Fruit fly (Drosophila melanogaster) S2 (cell line): Measurements from ENCODE around the gene lwr.

Experiments
- CG8478 ChIP-seq: fragments of >200 bp; optimal IDR thresholded peaks from 2 replicates; lab custom pipeline; 2018
- CTCF ChIP-seq, 2 experiments: fragments of >200 bp; optimal IDR thresholded peaks; 2 replicates each; lab custom pipeline; 2018

The lwr gene

DNA sequence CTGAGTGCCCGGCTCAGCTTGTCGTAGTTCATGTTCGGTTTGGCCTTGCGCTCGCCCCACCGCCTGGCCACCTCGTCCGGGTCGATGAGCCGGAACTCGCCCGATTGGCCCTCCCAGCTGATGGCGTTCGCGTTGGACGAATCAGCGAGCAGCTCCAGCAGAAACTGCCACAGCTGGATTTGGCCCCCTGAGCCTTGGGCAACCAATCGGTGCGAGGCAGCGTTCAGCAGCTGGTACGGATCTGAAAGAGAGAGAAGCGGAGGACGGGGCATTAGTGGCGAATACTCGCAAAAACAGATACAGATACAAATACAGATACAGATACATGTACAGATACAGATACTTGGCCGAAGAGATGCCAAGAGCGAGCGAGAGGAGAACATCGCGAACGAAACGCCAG lies 5.6 kb upstream of the lwr start:
- TF ChIP-seq CG8478 (lab: Kevin White, UChicago) (no peak), CTCF (optimal IDR thresholded peaks at IDR 0.05; lab: Kevin White, UChicago) (no peak)

DNA sequence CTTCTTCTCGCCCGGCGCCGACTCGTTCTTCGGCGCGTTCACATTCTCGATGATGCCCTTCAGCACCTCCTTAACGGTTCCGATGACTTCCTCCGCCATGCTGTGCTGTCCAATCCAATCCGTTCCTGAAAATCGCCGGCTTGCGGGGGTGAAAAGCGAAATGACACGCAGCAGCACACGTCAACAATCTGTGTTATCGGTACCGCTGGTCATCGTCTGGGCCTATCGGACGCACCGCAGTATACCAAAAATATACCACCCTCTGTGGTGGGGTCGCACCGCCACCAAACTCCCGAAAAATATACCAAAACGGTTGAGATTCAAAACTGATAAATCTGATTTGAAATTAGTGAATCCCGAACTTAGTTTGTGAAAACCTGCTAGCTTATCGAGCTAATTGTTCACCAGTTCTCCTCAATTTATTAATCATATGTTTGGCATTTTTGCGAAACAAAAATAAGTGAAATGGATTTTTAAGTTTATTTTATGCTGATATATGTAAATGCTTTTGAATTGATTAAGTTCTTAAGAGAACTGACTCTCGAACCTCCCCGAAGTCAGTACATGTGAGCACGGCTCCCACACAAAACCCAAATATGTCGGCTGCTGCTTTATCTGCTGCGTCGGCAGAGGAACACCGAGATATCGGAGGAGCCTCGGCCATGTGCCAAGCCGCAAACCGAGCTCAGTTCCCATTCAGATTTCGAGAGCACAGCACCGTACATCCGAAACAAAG lies 2.2 kb upstream of the lwr start, which contains the start of the genes Spp and nAChRbeta3:
TSS of gene Spp (minus strand) at position 210 of the 736 bp plus-strand sequence.
TSS of gene nAChRbeta3 (plus strand) at position 686 of the 736 bp plus-strand sequence.
- TF ChIP-seq CTCF (optimal IDR thresholded peaks at IDR 0.05; lab: Kevin White, UChicago) (peak in 1 of 2 experiments; percentile 24), CG8478 (lab: Kevin White, UChicago) (no peak)

DNA sequence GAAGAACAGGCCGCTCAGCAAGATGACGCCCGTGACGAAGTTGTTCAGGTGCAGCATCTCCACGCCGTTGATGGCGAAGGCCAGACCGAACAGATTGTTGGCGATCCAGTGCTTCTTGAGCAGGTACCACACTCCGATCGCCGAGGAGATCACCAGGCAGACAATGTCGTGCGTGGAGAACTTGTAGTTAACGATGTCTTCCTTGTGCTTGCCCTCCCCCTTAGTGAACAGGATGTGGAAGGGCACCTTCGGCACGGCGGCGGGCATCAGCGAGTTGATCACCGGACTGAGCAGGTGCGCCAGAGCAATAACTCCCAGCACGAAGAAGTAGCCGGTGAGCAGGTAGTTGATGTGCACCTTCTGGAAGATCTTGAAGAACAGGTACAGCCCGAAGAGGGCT lies 1.4 kb upstream of the lwr start:
- no peak for TF ChIP-seq CTCF (optimal IDR thresholded peaks at IDR 0.05; lab: Kevin White, UChicago)
- TF ChIP-seq CG8478 (lab: Kevin White, UChicago), result no peak

DNA sequence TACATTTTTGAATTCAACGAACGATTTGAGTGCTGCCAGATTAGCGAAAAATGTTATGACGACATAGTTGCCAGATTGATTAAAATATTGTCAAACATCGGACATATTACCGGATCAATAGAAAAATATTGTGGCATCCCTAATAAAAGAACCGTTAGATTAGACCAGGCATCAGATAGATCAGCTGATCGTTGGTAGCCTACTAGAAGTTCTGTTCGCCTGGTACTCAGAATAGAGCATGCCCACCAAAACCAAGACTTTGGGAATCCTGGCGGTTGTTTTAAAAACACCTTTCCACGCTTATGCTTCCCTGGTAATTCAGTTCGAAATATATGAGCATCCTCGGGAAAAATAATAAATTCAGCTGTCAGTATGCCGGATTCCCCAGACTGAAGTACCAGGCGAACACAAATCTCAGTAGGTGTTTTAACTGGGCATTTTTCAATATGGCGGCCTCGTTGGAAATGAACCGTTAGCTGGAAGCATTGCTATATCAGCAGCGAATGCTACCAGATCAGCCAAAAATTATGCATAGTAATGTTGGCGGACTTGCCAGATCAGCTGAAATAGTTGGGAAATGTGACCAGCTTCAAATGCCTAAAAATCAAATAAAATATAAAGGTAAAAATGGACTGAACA lies 1.7 kb downstream of the lwr start:
- TF ChIP-seq CTCF (optimal IDR thresholded peaks at IDR 0.05; lab: Kevin White, UChicago) (peak; percentile 54 to 61), CG8478 (lab: Kevin White, UChicago) (no peak)

DNA sequence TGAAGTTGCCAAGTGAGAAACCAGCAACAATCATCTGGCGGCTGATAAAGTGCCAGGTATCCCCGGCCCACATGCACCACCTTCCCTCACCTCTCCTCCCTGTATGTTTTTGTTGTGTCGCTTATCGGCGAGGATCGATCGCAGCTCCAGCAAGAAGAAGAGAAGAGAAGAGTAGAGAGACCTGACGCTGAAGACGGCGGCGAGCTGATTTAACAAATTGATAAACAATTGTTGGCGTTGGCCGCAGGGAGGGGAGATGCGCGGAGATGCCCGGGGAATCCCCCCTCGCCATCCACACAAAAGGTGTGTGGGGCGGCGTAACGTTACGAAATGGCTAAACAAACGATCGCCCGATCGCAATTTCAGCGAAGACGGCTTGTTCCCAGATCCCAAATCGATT lies 8.6 kb downstream of the lwr start:
- no peak for TF ChIP-seq CG8478 (lab: Kevin White, UChicago)
- no peak for TF ChIP-seq CTCF (optimal IDR thresholded peaks at IDR 0.05; lab: Kevin White, UChicago)

DNA sequence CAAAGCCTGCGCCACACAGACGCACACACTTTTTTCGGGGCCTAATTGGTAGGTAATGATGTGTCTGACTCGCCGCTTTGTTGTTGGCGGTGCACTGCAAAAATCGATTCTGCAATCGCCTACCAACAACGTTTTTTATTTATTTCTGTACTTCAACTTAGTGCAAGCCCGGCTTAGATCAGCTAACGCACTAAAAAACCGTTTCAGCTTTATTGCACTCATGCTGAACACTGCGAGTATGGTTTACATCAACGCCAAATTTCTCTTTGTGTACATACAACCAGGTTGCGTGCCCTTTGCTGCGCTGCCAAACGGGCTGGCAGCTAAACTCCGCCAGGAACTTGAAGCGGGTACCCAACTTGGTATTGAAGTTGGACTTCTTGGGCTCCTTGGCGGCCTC lies 12.1 kb downstream of the lwr start:
- TF ChIP-seq CTCF (optimal IDR thresholded peaks at IDR 0.05; lab: Kevin White, UChicago) (no peak), CG8478 (lab: Kevin White, UChicago) (no peak)

DNA sequence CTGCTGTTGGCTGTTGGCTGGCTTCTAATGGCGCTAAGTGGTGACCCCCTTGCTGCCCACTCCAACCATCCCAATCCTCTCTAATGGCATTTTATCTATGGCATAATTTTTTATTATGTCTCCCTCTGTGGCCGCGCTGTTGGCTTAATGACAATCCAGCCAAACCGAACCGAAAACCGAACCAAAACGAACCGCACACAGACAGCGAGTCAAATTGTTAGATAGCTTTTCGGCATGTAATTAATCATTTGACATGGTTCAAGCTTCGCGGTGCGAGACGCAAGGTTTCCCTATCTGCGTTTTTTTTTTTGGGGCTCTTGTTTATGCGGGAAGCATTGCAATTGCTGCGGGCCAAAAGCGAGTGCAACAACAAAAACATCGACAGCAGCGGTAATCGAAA lies 14.7 kb downstream of the lwr start:
- no peak for TF ChIP-seq CG8478 (lab: Kevin White, UChicago)
- no peak for TF ChIP-seq CTCF (optimal IDR thresholded peaks at IDR 0.05; lab: Kevin White, UChicago)

DNA sequence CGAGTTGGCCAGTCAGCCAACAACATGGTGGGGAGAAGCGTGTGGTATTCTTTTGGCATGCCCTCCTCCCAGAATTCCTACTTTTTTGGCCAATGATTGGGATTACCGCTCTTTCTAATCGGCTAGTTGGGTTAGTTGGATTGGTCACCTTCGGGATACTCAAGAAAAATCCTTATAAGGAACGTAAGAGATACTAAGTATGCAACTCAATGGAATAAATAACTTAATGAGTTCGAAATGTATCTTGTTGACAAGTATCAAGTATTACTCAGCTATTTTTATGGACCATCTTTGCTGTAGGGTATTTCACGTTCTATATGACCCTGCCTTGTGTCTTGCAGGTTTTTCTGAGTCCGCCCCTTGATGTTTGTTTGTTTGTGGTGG lies 15.5 kb downstream of the lwr start:
- TF ChIP-seq CTCF (optimal IDR thresholded peaks at IDR 0.05; lab: Kevin White, UChicago) (no peak), CG8478 (lab: Kevin White, UChicago) (no peak)

DNA sequence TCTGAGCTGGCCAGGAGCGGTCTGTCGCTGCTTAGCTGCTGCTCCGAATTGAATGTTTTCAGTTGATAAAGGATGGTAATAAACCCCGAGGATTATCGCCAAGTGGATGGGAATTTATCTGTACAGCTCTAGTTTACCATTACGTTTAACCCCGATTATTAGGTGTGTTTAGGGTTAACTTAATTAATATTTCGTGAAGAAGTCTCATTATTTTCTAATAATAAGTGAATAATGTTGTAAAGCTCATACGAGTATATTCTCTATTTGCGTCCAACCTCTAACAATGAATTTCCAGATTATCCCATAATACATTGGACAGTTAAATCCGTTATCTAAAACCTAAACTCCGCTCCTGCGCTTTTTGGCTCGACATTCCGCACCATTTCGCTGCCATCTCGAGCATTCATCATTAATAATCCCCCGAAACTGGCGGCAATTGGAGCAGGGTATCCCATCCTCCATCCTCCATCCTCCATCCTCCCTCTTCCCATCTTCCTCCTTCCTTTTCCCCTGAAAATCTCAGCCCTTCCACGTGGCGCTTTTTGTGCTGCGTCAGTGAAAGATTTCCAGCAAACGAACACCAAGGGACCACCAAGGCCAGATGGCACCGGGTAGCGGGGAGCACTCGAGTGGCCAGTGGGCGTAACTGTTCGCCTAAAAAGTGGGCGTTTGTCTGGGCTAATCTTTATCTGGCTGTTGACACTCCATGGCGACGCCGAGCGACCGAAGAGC lies 16.0 kb downstream of the lwr start:
- TF ChIP-seq CTCF (optimal IDR thresholded peaks at IDR 0.05; lab: Kevin White, UChicago) (no peak), CG8478 (lab: Kevin White, UChicago) (no peak)

DNA sequence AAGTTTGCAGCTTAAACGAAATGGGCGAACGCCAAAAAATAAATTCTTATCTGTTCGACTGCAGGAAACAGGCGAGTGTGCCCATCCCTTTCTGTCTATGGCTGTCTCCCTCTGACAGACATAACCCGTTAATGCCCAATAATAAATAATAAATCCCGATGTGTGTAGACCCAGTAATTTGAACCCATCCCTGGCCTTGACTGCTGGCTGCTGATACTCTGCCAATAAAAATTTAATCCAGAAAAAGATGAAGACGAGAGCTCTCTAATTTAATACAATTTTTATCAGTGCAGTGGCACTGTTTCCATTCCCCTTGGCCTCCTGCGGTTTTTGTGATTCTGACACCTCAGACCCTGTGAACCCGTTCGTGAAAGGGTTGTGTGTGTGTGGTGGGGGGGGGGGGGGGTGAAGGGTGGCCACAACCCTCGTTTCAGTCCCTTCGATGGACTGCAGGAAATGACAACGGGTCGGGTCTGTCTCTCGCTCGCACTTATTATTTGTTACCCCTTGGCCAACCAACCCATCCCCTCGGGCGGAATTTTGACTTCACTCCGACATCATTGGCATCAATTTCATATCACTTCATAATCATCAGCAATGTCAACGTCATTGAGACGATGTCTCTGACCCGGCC lies 16.7 kb downstream of the lwr start:
- TF ChIP-seq CG8478 (lab: Kevin White, UChicago) (no peak), CTCF (optimal IDR thresholded peaks at IDR 0.05; lab: Kevin White, UChicago) (no peak)

DNA sequence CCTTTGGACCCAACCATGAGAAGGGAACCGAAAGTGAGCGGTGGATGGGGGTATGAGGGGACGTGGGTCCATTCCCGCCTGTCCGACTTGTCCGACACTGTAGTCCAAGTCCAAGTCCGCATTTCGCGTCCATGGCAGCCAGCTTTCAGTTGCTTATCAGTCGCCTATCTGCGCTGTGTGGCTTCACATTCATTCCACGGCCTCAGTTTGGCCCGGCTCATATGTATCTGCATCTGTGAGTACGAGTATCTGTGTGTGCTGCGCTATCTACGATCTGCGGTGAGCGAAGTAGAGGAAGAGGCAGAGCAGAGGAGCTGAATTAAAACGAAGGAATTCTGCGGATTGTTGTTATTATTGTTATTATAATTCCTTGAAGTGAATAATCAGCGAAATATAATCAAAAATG lies 17.9 kb downstream of the lwr start:
- no peak for TF ChIP-seq CTCF (optimal IDR thresholded peaks at IDR 0.05; lab: Kevin White, UChicago)
- no peak for TF ChIP-seq CG8478 (lab: Kevin White, UChicago)

DNA sequence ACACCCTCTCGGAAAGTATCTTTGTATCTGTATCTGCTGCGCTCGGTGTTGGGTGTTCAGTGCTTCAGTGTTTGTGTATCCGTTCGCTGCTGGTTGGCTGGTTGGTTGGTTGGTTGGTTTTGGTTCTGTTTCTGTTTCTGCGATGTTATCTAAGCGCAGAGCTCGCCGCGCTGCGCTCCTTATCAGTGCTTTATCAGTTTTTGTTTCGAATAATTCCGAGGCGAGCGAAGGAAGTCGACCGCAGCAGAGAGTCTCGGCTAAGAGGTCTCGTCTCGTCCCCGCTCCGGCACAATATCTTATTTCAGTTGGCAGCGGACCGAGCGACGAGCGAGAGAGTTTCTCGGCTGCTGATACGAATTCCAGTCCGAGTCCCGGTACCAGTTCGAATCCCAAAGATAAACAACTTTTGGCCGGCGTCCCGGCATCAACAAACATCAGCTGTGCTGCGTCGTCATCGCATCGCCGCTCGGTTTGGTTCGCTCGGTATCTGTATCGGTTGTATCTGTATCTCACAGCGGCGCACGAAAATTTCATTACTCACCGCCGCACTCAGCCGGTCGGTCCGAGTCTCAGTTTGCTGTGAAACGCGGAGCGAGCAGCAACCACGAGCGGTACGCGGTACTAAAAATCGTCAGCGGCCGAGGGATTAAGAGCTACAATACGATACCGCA lies 19.1 kb downstream of the lwr start:
- no peak for TF ChIP-seq CG8478 (lab: Kevin White, UChicago)

DNA sequence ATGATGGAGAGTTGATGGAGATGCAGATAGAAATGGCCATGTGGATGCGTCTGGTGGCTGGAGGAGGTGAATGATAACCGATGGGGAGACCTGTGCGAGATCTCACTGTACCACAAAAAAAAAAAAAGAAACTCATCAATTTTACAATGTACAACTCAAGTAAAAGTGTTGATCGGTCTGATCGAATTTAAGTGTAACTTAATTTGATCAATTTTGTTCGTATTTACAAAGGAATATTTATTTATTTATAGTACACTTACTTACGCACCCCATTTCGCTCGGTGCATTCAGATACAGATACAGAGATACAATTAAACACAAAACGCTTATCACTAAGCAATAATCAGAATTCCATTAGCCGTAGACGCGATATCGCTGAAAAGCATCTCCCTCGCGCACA lies 19.6 kb downstream of the lwr start:
- TF ChIP-seq CTCF (optimal IDR thresholded peaks at IDR 0.05; lab: Kevin White, UChicago) (no peak), CG8478 (lab: Kevin White, UChicago) (no peak)

DNA sequence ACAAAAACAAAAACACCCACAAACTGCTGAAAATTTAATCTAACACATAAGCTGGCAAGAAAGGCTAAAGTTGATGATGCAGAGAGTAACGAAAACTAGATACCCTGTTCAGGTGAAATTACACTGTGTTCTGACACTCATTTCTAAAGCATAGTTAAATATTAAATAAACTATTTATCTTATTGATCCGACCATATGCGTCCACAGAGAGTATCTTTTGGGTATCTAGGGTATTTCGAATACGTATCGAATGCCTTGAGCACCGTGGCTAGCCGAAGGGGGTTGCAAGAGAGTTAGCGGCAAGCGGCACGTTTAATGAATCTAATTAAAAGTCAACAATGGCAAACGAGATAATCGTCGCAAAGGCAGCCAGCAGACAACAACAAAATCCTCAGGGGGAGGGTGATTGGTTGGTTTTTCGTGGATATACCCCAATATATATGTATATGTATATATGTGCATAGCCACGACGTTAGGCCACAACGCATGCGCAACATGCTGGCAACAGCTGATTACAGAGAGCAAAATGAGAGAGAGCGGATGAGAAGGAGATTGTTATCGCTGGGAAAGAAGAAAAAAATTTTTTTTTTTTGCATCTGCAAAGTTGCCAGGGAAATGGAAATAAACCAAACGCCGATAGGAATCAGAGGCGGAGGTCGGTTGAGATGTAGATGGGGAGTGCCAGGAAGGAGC lies 20.3 kb downstream of the lwr start:
- TF ChIP-seq CTCF (optimal IDR thresholded peaks at IDR 0.05; lab: Kevin White, UChicago) (no peak), CG8478 (lab: Kevin White, UChicago) (no peak)
